Worm (Caenorhabditis elegans) whole organism, L3 larva: ENCODE results near the gene rnh-2.

ENCODE experiments used
- ceh-9 ChIP-seq: sonication (generic microtip); optimal IDR thresholded peaks from 2 replicates; lab custom pipeline; 2018; ENCODE audit warnings: missing biosample characterization, missing genetic modification characterization
- daf-12 ChIP-seq: fragments of 150-350 bp; optimal IDR thresholded peaks from 2 replicates; lab custom pipeline; 2014; ENCODE audit warnings: missing biosample characterization, missing genetic modification reagents, missing genetic modification characterization
- elt-1 ChIP-seq: fragments of 150-350 bp; optimal IDR thresholded peaks from 2 replicates; lab custom pipeline; 2014; ENCODE audit warnings: missing biosample characterization, missing genetic modification characterization
- fos-1 ChIP-seq: fragments of 150-350 bp; optimal IDR thresholded peaks from 2 replicates; lab custom pipeline; 2014; ENCODE audit warnings: missing biosample characterization, missing genetic modification characterization
- nhr-11 ChIP-seq: fragments of 150-350 bp; optimal IDR thresholded peaks from 2 replicates; lab custom pipeline; 2014; ENCODE audit warnings: missing biosample characterization, missing genetic modification characterization
- nhr-12 ChIP-seq: fragments of 150-350 bp; optimal IDR thresholded peaks from 2 replicates; lab custom pipeline; 2014; ENCODE audit warnings: missing biosample characterization, missing genetic modification characterization
- nhr-76 ChIP-seq: fragments of 150-350 bp; sonication (generic microtip); optimal IDR thresholded peaks from 5 replicates; lab custom pipeline; 2014; ENCODE audit warnings: missing biosample characterization, missing genetic modification characterization
- nhr-77 ChIP-seq: fragments of 150-350 bp; optimal IDR thresholded peaks from 2 replicates; lab custom pipeline; 2014; ENCODE audit warnings: missing biosample characterization, missing genetic modification characterization
- sea-2 ChIP-seq: fragments of 150-350 bp; sonication (generic microtip); optimal IDR thresholded peaks from 4 replicates; lab custom pipeline; 2014; ENCODE audit warnings: missing biosample characterization, missing genetic modification reagents, missing genetic modification characterization
- skn-1 ChIP-seq: fragments of 150-350 bp; optimal IDR thresholded peaks from 2 replicates; lab custom pipeline; 2014; ENCODE audit warnings: missing biosample characterization, missing genetic modification characterization
- zag-1 ChIP-seq: fragments of 150-350 bp; optimal IDR thresholded peaks from 2 replicates; lab custom pipeline; 2014; ENCODE audit warnings: missing biosample characterization, missing genetic modification characterization

- TF ChIP-seq zag-1 (no peak), skn-1 (tag; lab: Kevin White, UChicago) (no peak), nhr-76 (no peak), elt-1 (tag; lab: Kevin White, UChicago) (no peak), nhr-11 (tag; lab: Kevin White, UChicago) (no peak), nhr-12 (no peak), sea-2 (GFP tag; lab: Kevin White, UChicago) (no peak), fos-1 (no peak), ceh-9 (tag; lab: Kevin White, UChicago) (no peak), nhr-77 (tag; lab: Kevin White, UChicago) (no peak), daf-12 (tag; lab: Kevin White, UChicago) (no peak)
Observed at ce11 chrII:8536060-8536459, 19.1 kb downstream of the rnh-2 start, which contains the start of gene W01C9.2.
